Worm (Caenorhabditis elegans): Measurements from ENCODE around the gene clc-5.

The clc-5 gene

ce11 chrX:7424813-7425212, 8.6 kb upstream of the clc-5 start, which contains the start of gene mnm-2:
TSS of gene mnm-2 (minus strand) at chrX:7424913.
- no peak for TF ChIP-seq dpl-1 (GFP tag; optimal IDR thresholded peaks at IDR 0.05)
- no peak for TF ChIP-seq spr-3 (GFP tag; optimal IDR thresholded peaks at IDR 0.05)
- no peak for TF ChIP-seq spr-1 (tag; optimal IDR thresholded peaks at IDR 0.05)
- TF ChIP-seq dve-1 (tag; optimal IDR thresholded peaks at IDR 0.05; ENCODE audit: insufficient read depth) = no peak
- no peak for TF ChIP-seq Y48G9A.11 (GFP tag; IDR thresholded peaks at IDR 0.05)
- TF ChIP-seq daf-19 (GFP tag; conservative IDR thresholded peaks at IDR 0.05) = no peak
- no peak for TF ChIP-seq nhr-42 (GFP tag; IDR thresholded peaks at IDR 0.05)
- TF ChIP-seq mxl-2 (GFP tag; conservative IDR thresholded peaks at IDR 0.05) = no peak
- no peak for TF ChIP-seq hlh-11 (tag; optimal IDR thresholded peaks at IDR 0.05)
- no peak for TF ChIP-seq D1046.2 (GFP tag; IDR thresholded peaks at IDR 0.05)
- TF ChIP-seq Y75B8A.6 (GFP tag; IDR thresholded peaks at IDR 0.05) = no peak
- TF ChIP-seq set-16 (GFP tag; IDR thresholded peaks at IDR 0.05) = no peak
- TF ChIP-seq hlh-30 (tag; optimal IDR thresholded peaks at IDR 0.05; ENCODE audit: insufficient read depth) = no peak
- no peak for TF ChIP-seq lin-1 (GFP tag; IDR thresholded peaks at IDR 0.05)

- TF ChIP-seq hlh-11 (tag; optimal IDR thresholded peaks at IDR 0.05) (peak; percentile 20), saeg-2 (GFP tag; IDR thresholded peaks at IDR 0.05) (no peak), nhr-76 (tag; optimal IDR thresholded peaks at IDR 0.05) (no peak), snpc-4 (tag; optimal IDR thresholded peaks at IDR 0.05) (no peak), nhr-25 (tag; optimal IDR thresholded peaks at IDR 0.05; ENCODE audit: borderline replicate concordance, insufficient read depth) (peak; percentile 38), ZK546.5 (tag; optimal IDR thresholded peaks at IDR 0.05) (no peak), ZK337.2 (GFP tag; IDR thresholded peaks at IDR 0.05) (no peak), pqm-1 (tag; optimal IDR thresholded peaks at IDR 0.05) (no peak), mdl-1 (tag; optimal IDR thresholded peaks at IDR 0.05) (no peak), hlh-30 (tag; optimal IDR thresholded peaks at IDR 0.05; ENCODE audit: insufficient read depth) (peak; percentile 45), dmd-8 (GFP tag; IDR thresholded peaks at IDR 0.05) (no peak), F10B5.3 (tag; optimal IDR thresholded peaks at IDR 0.05) (no peak), T26A8.4 (GFP tag; IDR thresholded peaks at IDR 0.05) (no peak), zfp-2 (tag; optimal IDR thresholded peaks at IDR 0.05) (no peak), nhr-28 (tag; optimal IDR thresholded peaks at IDR 0.05) (peak; percentile 42), nhr-77 (tag; optimal IDR thresholded peaks at IDR 0.05) (no peak)
Observed at ce11 chrX:7430483-7430882, 2.9 kb upstream of the clc-5 start.

- TF ChIP-seq zip-2 (tag; optimal IDR thresholded peaks at IDR 0.05) (no peak), set-16 (GFP tag; IDR thresholded peaks at IDR 0.05) (no peak)
Observed at ce11 chrX:7431165-7431564, 2.2 kb upstream of the clc-5 start, which contains the start of gene clc-2. TSS of gene clc-2 (plus strand) at chrX:7431465.

- TF ChIP-seq F26F4.8 (GFP tag; conservative IDR thresholded peaks at IDR 0.05) = no peak
- no peak for TF ChIP-seq snpc-1.2 (GFP tag; IDR thresholded peaks at IDR 0.05)
- no peak for TF ChIP-seq ceh-82 (tag; optimal IDR thresholded peaks at IDR 0.05)
- TF ChIP-seq ztf-11 (tag; optimal IDR thresholded peaks at IDR 0.05) = no peak
- TF ChIP-seq nhr-102 (tag; optimal IDR thresholded peaks at IDR 0.05) = no peak
- TF ChIP-seq zag-1 (tag; optimal IDR thresholded peaks at IDR 0.05) = no peak
- no peak for TF ChIP-seq unc-39 (tag; optimal IDR thresholded peaks at IDR 0.05)
- no peak for TF ChIP-seq mdl-1 (tag; optimal IDR thresholded peaks at IDR 0.05)
- TF ChIP-seq T26A8.4 (GFP tag; IDR thresholded peaks at IDR 0.05) = no peak
- TF ChIP-seq lin-1 (GFP tag; IDR thresholded peaks at IDR 0.05) = no peak
- TF ChIP-seq tra-1 (GFP tag; IDR thresholded peaks at IDR 0.05) = no peak
- TF ChIP-seq Y48G9A.11 (GFP tag; IDR thresholded peaks at IDR 0.05) = no peak
- TF ChIP-seq unc-62 (GFP tag; optimal IDR thresholded peaks at IDR 0.05 in 1 of 2) = peak in 1 of 2 experiments; percentile 76
- TF ChIP-seq unc-62 (tag; optimal IDR thresholded peaks at IDR 0.05) = no peak
- no peak for TF ChIP-seq F44E2.7 (GFP tag; IDR thresholded peaks at IDR 0.05)
- TF ChIP-seq hlh-30 (tag; optimal IDR thresholded peaks at IDR 0.05; ENCODE audit: insufficient read depth) = peak; percentile 74
Observed at ce11 chrX:7436912-7437311, 3.5 kb downstream of the clc-5 start.

All from whole organism, L4 larva.